Fruit fly (Drosophila melanogaster) whole organism, embryonic: ENCODE measurements around the gene CG4953.

ENCODE experiments used
- Blimp-1 ChIP-seq: fragments of 200-800 bp; sonication (Bioruptor generic); optimal IDR thresholded peaks from 3 replicates; lab custom pipeline; 2018; ENCODE audit warnings: missing biosample characterization, missing genetic modification characterization, mild to moderate bottlenecking, moderate library complexity, missing genetic modification reagents
- CG10431 ChIP-seq: fragments of 200-800 bp; sonication (Bioruptor generic); optimal IDR thresholded peaks from 3 replicates; lab custom pipeline; 2018; ENCODE audit warnings: missing biosample characterization, mild to moderate bottlenecking, missing genetic modification characterization
- CG10565 ChIP-seq: fragments of 200-800 bp; sonication (Bioruptor generic); optimal IDR thresholded peaks from 3 replicates; lab custom pipeline; 2016; ENCODE audit warnings: missing biosample characterization, mild to moderate bottlenecking, missing genetic modification characterization
- CG12299 ChIP-seq: fragments of 200-800 bp; sonication (Bioruptor generic); optimal IDR thresholded peaks from 2 replicates; lab custom pipeline; 2018; ENCODE audit warnings: missing biosample characterization, mild to moderate bottlenecking, missing genetic modification characterization
- CG12659 ChIP-seq: fragments of 200-800 bp; sonication (Bioruptor generic); optimal IDR thresholded peaks from 3 replicates; lab custom pipeline; 2017; ENCODE audit warnings: mild to moderate bottlenecking, missing biosample characterization, missing genetic modification reagents, missing genetic modification characterization
- CG13424 ChIP-seq: fragments of 200-800 bp; sonication (Bioruptor generic); optimal IDR thresholded peaks from 2 replicates; lab custom pipeline; 2019; ENCODE audit warnings: missing biosample characterization, mild to moderate bottlenecking, missing genetic modification characterization, moderate library complexity
- CG18262 ChIP-seq: fragments of 200-800 bp; optimal IDR thresholded peaks from 3 replicates; lab custom pipeline; 2019; ENCODE audit warnings: missing biosample characterization, mild to moderate bottlenecking, missing genetic modification characterization, moderate library complexity
- CG1832 ChIP-seq: fragments of 200-800 bp; sonication (Bioruptor generic); optimal IDR thresholded peaks from 2 replicates; lab custom pipeline; 2017; ENCODE audit warnings: missing biosample characterization, mild to moderate bottlenecking, missing genetic modification characterization, inconsistent platforms
- CG18599 ChIP-seq: fragments of 200-800 bp; sonication (Bioruptor generic); optimal IDR thresholded peaks from 3 replicates; lab custom pipeline; 2017; ENCODE audit warnings: missing biosample characterization, missing genetic modification characterization, mild to moderate bottlenecking, moderate library complexity, missing genetic modification reagents
- CG2120 ChIP-seq: fragments of 200-800 bp; sonication (Bioruptor generic); optimal IDR thresholded peaks from 3 replicates; lab custom pipeline; 2016; ENCODE audit warnings: missing biosample characterization, missing genetic modification characterization
- CG32772 ChIP-seq: fragments of 200-800 bp; sonication (Bioruptor generic); IDR thresholded peaks from 2 replicates; pipeline ENCODE4 v1.3.6; 2022; ENCODE audit warnings: missing biosample characterization, missing genetic modification characterization
- CG33557 ChIP-seq: fragments of 200-800 bp; sonication (Bioruptor generic); optimal IDR thresholded peaks from 2 replicates; lab custom pipeline; 2019; ENCODE audit warnings: missing biosample characterization, mild to moderate bottlenecking, missing genetic modification characterization, moderate library complexity
- CG4282 ChIP-seq: fragments of 200-800 bp; sonication (Bioruptor generic); optimal IDR thresholded peaks from 2 replicates; lab custom pipeline; 2016; ENCODE audit warnings: missing biosample characterization, missing genetic modification characterization
- CG4854 ChIP-seq: fragments of 200-800 bp; sonication (Bioruptor generic); optimal IDR thresholded peaks from 2 replicates; lab custom pipeline; 2016; ENCODE audit warnings: missing biosample characterization, missing genetic modification characterization, inconsistent platforms
- CG7839 ChIP-seq: fragments of 200-800 bp; sonication (Bioruptor generic); optimal IDR thresholded peaks from 3 replicates; lab custom pipeline; 2018; ENCODE audit warnings: missing biosample characterization, mild to moderate bottlenecking, missing genetic modification characterization, moderate library complexity
- CG9797 ChIP-seq: fragments of 200-800 bp; sonication (Bioruptor generic); optimal IDR thresholded peaks from 3 replicates; lab custom pipeline; 2018; ENCODE audit warnings: missing biosample characterization, mild to moderate bottlenecking, missing genetic modification characterization
- D19A ChIP-seq: fragments of 200-800 bp; optimal IDR thresholded peaks from 3 replicates; lab custom pipeline; 2019; ENCODE audit warnings: missing biosample characterization, mild to moderate bottlenecking, missing genetic modification characterization, moderate library complexity
- Dip2 ChIP-seq: fragments of 200-800 bp; sonication (Bioruptor generic); IDR thresholded peaks from 2 replicates; pipeline ENCODE4 v1.3.6; 2022; ENCODE audit warnings: missing biosample characterization, missing genetic modification characterization
- Dip3 ChIP-seq: fragments of 200-800 bp; sonication (Bioruptor generic); optimal IDR thresholded peaks from 3 replicates; lab custom pipeline; 2016; ENCODE audit warnings: missing biosample characterization, missing genetic modification characterization
- Eip74EF ChIP-seq, 2 experiments: fragments of 200-800 bp in 1 of 2; fragments of >200 bp in 1 of 2; sonication (Bioruptor generic) in 1 of 2; optimal IDR thresholded peaks; 2 replicates each; lab custom pipeline; 2017 to 2019; ENCODE audit warnings: missing biosample characterization in 2 of 2, missing genetic modification characterization in 2 of 2, mild to moderate bottlenecking in 1 of 2, moderate library complexity in 1 of 2
- H15 ChIP-seq: fragments of 200-800 bp; sonication (Bioruptor generic); IDR thresholded peaks from 3 replicates; pipeline ENCODE4 v1.3.6; 2022; ENCODE audit warnings: missing biosample characterization, missing genetic modification characterization
- HLH4C ChIP-seq: fragments of 200-800 bp; sonication (Bioruptor generic); IDR thresholded peaks from 3 replicates; pipeline ENCODE4 v1.3.6; 2022; ENCODE audit warnings: missing biosample characterization, missing genetic modification characterization; ENCODE audit not compliant: partially characterized antibody
- HLH54F ChIP-seq: fragments of 200-800 bp; sonication (Bioruptor generic); optimal IDR thresholded peaks from 3 replicates; lab custom pipeline; 2016; ENCODE audit warnings: missing biosample characterization, missing genetic modification characterization
- Scr ChIP-seq: fragments of 200-800 bp; sonication (Bioruptor generic); IDR thresholded peaks from 2 replicates; pipeline ENCODE4 v1.3.6; 2022; ENCODE audit warnings: missing biosample characterization, missing genetic modification characterization; ENCODE audit not compliant: partially characterized antibody
- Trl ChIP-seq, 3 experiments: fragments of >200 bp in 2 of 3; fragments of 200-800 bp in 1 of 3; sonication (Bioruptor generic) in 1 of 3; optimal IDR thresholded peaks; 2 replicates in 1 of 3; 3 replicates in 2 of 3; lab custom pipeline; 2016 to 2017; ENCODE audit warnings: missing biosample characterization in 1 of 3, missing genetic modification characterization in 1 of 3
- amos ChIP-seq: fragments of 200-800 bp; sonication (Bioruptor generic); IDR thresholded peaks from 2 replicates; pipeline ENCODE4 v1.3.6; 2022; ENCODE audit warnings: missing biosample characterization, missing genetic modification characterization; ENCODE audit not compliant: partially characterized antibody
- ap ChIP-seq: fragments of 200-800 bp; sonication (Bioruptor generic); IDR thresholded peaks from 2 replicates; pipeline ENCODE4 v1.3.6; 2022; ENCODE audit warnings: missing biosample characterization, missing genetic modification characterization
- ase ChIP-seq: fragments of 200-800 bp; sonication (Bioruptor generic); IDR thresholded peaks from 3 replicates; pipeline ENCODE4 v1.3.6; 2022; ENCODE audit warnings: missing biosample characterization, missing genetic modification characterization
- br ChIP-seq: fragments of >200 bp; optimal IDR thresholded peaks from 2 replicates; lab custom pipeline; 2017
- chinmo ChIP-seq: fragments of 200-800 bp; sonication (Bioruptor generic); IDR thresholded peaks from 4 replicates; pipeline ENCODE4 v1.3.6; 2022; ENCODE audit warnings: missing biosample characterization, missing genetic modification characterization; ENCODE audit not compliant: partially characterized antibody
- da ChIP-seq: fragments of 200-800 bp; sonication (Bioruptor generic); optimal IDR thresholded peaks from 2 replicates; lab custom pipeline; 2016; ENCODE audit warnings: missing biosample characterization, missing genetic modification characterization
- dimm ChIP-seq: fragments of 200-800 bp; sonication (Bioruptor generic); IDR thresholded peaks from 2 replicates; pipeline ENCODE4 v1.3.6; 2022; ENCODE audit warnings: missing biosample characterization, missing genetic modification characterization
- dmrt11E ChIP-seq: fragments of 200-800 bp; sonication (Bioruptor generic); optimal IDR thresholded peaks from 3 replicates; lab custom pipeline; 2018; ENCODE audit warnings: missing biosample characterization, mild to moderate bottlenecking, missing genetic modification characterization, moderate library complexity
- dpn ChIP-seq, 2 experiments: fragments of 200-800 bp; sonication (Bioruptor generic); optimal IDR thresholded peaks; 3 replicates each; lab custom pipeline; 2016; ENCODE audit warnings: missing biosample characterization in 2 of 2, missing genetic modification characterization in 2 of 2
- dysf ChIP-seq: fragments of 200-800 bp; sonication (Bioruptor generic); IDR thresholded peaks from 3 replicates; pipeline ENCODE4 v1.3.6; 2022; ENCODE audit warnings: missing biosample characterization, missing genetic modification characterization
- fru ChIP-seq: fragments of >200 bp; optimal IDR thresholded peaks from 2 replicates; lab custom pipeline; 2017
- gfzf ChIP-seq: fragments of 200-800 bp; sonication (Bioruptor generic); optimal IDR thresholded peaks from 2 replicates; lab custom pipeline; 2016; ENCODE audit warnings: missing biosample characterization, mild to moderate bottlenecking, missing genetic modification characterization, moderate library complexity
- hbn ChIP-seq: fragments of 200-800 bp; sonication (Bioruptor generic); IDR thresholded peaks from 2 replicates; pipeline ENCODE4 v1.3.6; 2022; ENCODE audit warnings: missing biosample characterization, missing genetic modification characterization; ENCODE audit not compliant: partially characterized antibody
- lbe ChIP-seq: fragments of 200-800 bp; sonication (Bioruptor generic); optimal IDR thresholded peaks from 2 replicates; lab custom pipeline; 2016; ENCODE audit warnings: missing biosample characterization, mild to moderate bottlenecking, missing genetic modification characterization
- lilli ChIP-seq: fragments of 200-800 bp; sonication (Bioruptor generic); optimal IDR thresholded peaks from 3 replicates; lab custom pipeline; 2016; ENCODE audit warnings: missing biosample characterization, missing genetic modification characterization
- phol ChIP-seq: fragments of 200-800 bp; sonication (Bioruptor generic); optimal IDR thresholded peaks from 3 replicates; lab custom pipeline; 2018; ENCODE audit warnings: missing biosample characterization, mild to moderate bottlenecking, missing genetic modification characterization, moderate library complexity
- psq ChIP-seq: fragments of 200-800 bp; sonication (Bioruptor generic); optimal IDR thresholded peaks from 2 replicates; lab custom pipeline; 2017; ENCODE audit warnings: missing biosample characterization, missing genetic modification characterization
- slbo ChIP-seq: fragments of 200-800 bp; sonication (Bioruptor generic); IDR thresholded peaks from 2 replicates; pipeline ENCODE4 v1.3.6; 2022; ENCODE audit warnings: missing biosample characterization, missing genetic modification characterization
- tin ChIP-seq: fragments of 200-800 bp; sonication (Bioruptor generic); optimal IDR thresholded peaks from 3 replicates; lab custom pipeline; 2016; ENCODE audit warnings: missing biosample characterization, missing genetic modification characterization
- trh ChIP-seq: fragments of 200-800 bp; sonication (Bioruptor generic); optimal IDR thresholded peaks from 2 replicates; lab custom pipeline; 2016; ENCODE audit warnings: missing biosample characterization, missing genetic modification characterization
- yki ChIP-seq: fragments of >200 bp; optimal IDR thresholded peaks from 3 replicates; lab custom pipeline; 2018
- z ChIP-seq: fragments of 200-800 bp; sonication (Bioruptor generic); IDR thresholded peaks from 3 replicates; pipeline ENCODE4 v1.3.6; 2022; ENCODE audit warnings: missing biosample characterization, missing genetic modification characterization
- zf30C ChIP-seq: fragments of 200-800 bp; sonication (Bioruptor generic); optimal IDR thresholded peaks from 3 replicates; lab custom pipeline; 2018; ENCODE audit warnings: missing biosample characterization, mild to moderate bottlenecking, missing genetic modification characterization

The CG4953 gene

dm6 chr2L:10299077-10299809 lies 32.7 kb downstream of the CG4953 start (continued):
- TF ChIP-seq Dip3 (GFP tag; lab: Kevin White, UChicago), result no peak
- TF ChIP-seq ase (GFP tag; lab: Robert Waterston, UW), result no peak
- TF ChIP-seq trh (GFP tag; lab: Kevin White, UChicago), result no peak
- no peak for TF ChIP-seq HLH54F (GFP tag; lab: Kevin White, UChicago)
- TF ChIP-seq CG10565 (GFP tag; lab: Kevin White, UChicago), result no peak
- TF ChIP-seq CG1832, result no peak
- TF ChIP-seq tin (GFP tag; lab: Kevin White, UChicago), result no peak
- TF ChIP-seq CG4854 (GFP tag; lab: Kevin White, UChicago), result no peak
- no peak for TF ChIP-seq z (GFP tag; lab: Robert Waterston, UW)
- peak; percentile 13 for TF ChIP-seq CG13424 (tag; lab: Kevin White, UChicago)
- peak; percentile 5 for TF ChIP-seq phol
- no peak for TF ChIP-seq CG9797
- no peak for TF ChIP-seq CG32772 (GFP tag; lab: Robert Waterston, UW)
- TF ChIP-seq CG2120, result peak; percentile 0
- TF ChIP-seq CG33557 (GFP tag; lab: Kevin White, UChicago), result no peak
- no peak for TF ChIP-seq br
- no peak for TF ChIP-seq Blimp-1 (GFP tag; lab: Kevin White, UChicago)
- TF ChIP-seq dpn (GFP tag; optimal IDR thresholded peaks at IDR 0.05; lab: Kevin White, UChicago), result peak in 1 of 2 experiments; percentile 8
- TF ChIP-seq H15 (GFP tag; lab: Robert Waterston, UW), result no peak
- no peak for TF ChIP-seq CG12659 (GFP tag; lab: Kevin White, UChicago)
- no peak for TF ChIP-seq lbe (GFP tag; lab: Kevin White, UChicago)
- TF ChIP-seq lilli (GFP tag; lab: Kevin White, UChicago), result no peak
- TF ChIP-seq slbo (GFP tag; lab: Robert Waterston, UW), result 0 out of 2 replicates have a peak, but pooled peaks have one; percentile 7
- peak; percentile 0 for TF ChIP-seq CG18262
- no peak for TF ChIP-seq Trl (optimal IDR thresholded peaks at IDR 0.05; lab: Kevin White, UChicago)
- no peak for TF ChIP-seq Trl (GFP tag; optimal IDR thresholded peaks at IDR 0.05; lab: Kevin White, UChicago)
- peak; percentile 49; the same call in 1 of the 3 replicates for TF ChIP-seq dysf (GFP tag; lab: Robert Waterston, UW)
- no peak for TF ChIP-seq CG18599 (GFP tag; lab: Kevin White, UChicago)
- no peak for TF ChIP-seq Eip74EF (GFP tag; optimal IDR thresholded peaks at IDR 0.05; lab: Kevin White, UChicago)
- TF ChIP-seq D19A (tag; lab: Kevin White, UChicago), result peak; percentile 90
- no peak for TF ChIP-seq fru (lab: Kevin White, UChicago)
- peak; percentile 20 for TF ChIP-seq dmrt11E (tag; lab: Kevin White, UChicago)
- peak; percentile 28; the same call in 1 of the 2 replicates for TF ChIP-seq Scr (GFP tag; lab: Robert Waterston, UW)
- TF ChIP-seq hbn, result no peak
- peak; percentile 60 for TF ChIP-seq CG7839 (tag; lab: Kevin White, UChicago)
- TF ChIP-seq psq (GFP tag; lab: Kevin White, UChicago), result no peak
- TF ChIP-seq CG10431 (GFP tag; lab: Kevin White, UChicago), result no peak
- no peak for TF ChIP-seq ap
- TF ChIP-seq gfzf (GFP tag; lab: Kevin White, UChicago), result no peak
- no peak for TF ChIP-seq dimm (GFP tag; lab: Robert Waterston, UW)
- TF ChIP-seq CG12299 (tag; lab: Kevin White, UChicago), result no peak
- TF ChIP-seq chinmo (GFP tag; lab: Robert Waterston, UW), result no peak
- TF ChIP-seq CG4282 (GFP tag; lab: Kevin White, UChicago), result no peak
- no peak for TF ChIP-seq yki (lab: Kevin White, UChicago)
- TF ChIP-seq da, result no peak
- TF ChIP-seq Dip2 (GFP tag; lab: Robert Waterston, UW), result no peak
- TF ChIP-seq HLH4C (GFP tag; lab: Robert Waterston, UW), result 0 out of 3 replicates have a peak, but pooled peaks have one; percentile 47
- no peak for TF ChIP-seq zf30C (GFP tag; lab: Kevin White, UChicago)
- TF ChIP-seq amos, result no peak
